Worm (Caenorhabditis elegans) whole organism, L2 larva: ENCODE data around the gene gly-6.
A peak's percentile ranks its signal among the peaks of the same experiment; 100 is the strongest.

Experiments used
- F13H6.1 ChIP-seq: sonication (generic microtip); optimal IDR thresholded peaks from 2 replicates; lab custom pipeline; 2016; ENCODE audit warnings: missing genetic modification characterization, missing compliant biosample characterization
- ama-1 ChIP-seq: fragments of 150-350 bp; optimal IDR thresholded peaks from 2 replicates; lab custom pipeline; 2018; ENCODE audit warnings: inconsistent platforms
- blmp-1 ChIP-seq: sonication (generic microtip); optimal IDR thresholded peaks from 2 replicates; lab custom pipeline; 2017; ENCODE audit warnings: missing genetic modification characterization, mild to moderate bottlenecking, missing compliant biosample characterization, antibody characterized with exemption, moderate library complexity; ENCODE audit not compliant: insufficient read depth
- ceh-16 ChIP-seq: fragments of 150-350 bp; optimal IDR thresholded peaks from 2 replicates; lab custom pipeline; 2014; ENCODE audit warnings: missing biosample characterization, missing genetic modification characterization
- egl-27 ChIP-seq: sonication (generic microtip); optimal IDR thresholded peaks from 3 replicates; lab custom pipeline; 2017; ENCODE audit warnings: missing biosample characterization, missing genetic modification reagents, missing genetic modification characterization
- elt-3 ChIP-seq: sonication (generic microtip); optimal IDR thresholded peaks from 2 replicates; lab custom pipeline; 2017; ENCODE audit warnings: missing biosample characterization, missing genetic modification characterization
- fos-1 ChIP-seq: fragments of 150-350 bp; optimal IDR thresholded peaks from 2 replicates; lab custom pipeline; 2014; ENCODE audit warnings: missing biosample characterization, missing genetic modification characterization
- lin-11 ChIP-seq: fragments of 150-350 bp; sonication (generic microtip); optimal IDR thresholded peaks from 2 replicates; lab custom pipeline; 2014; ENCODE audit warnings: missing biosample characterization, missing genetic modification characterization, inconsistent platforms, mixed read lengths
- lin-39 ChIP-seq: fragments of 150-350 bp; optimal IDR thresholded peaks from 2 replicates; lab custom pipeline; 2014; ENCODE audit warnings: missing biosample characterization, missing genetic modification reagents, missing genetic modification characterization
- lsy-2 ChIP-seq, 2 experiments: fragments of 150-350 bp in 1 of 2; sonication (generic microtip) in 1 of 2; optimal IDR thresholded peaks; 2 replicates each; lab custom pipeline; 2014 to 2017; ENCODE audit warnings: missing biosample characterization in 2 of 2, missing genetic modification characterization in 2 of 2
- mab-5 ChIP-seq: fragments of 150-350 bp; optimal IDR thresholded peaks from 2 replicates; lab custom pipeline; 2014; ENCODE audit warnings: missing biosample characterization, missing genetic modification characterization
- mdl-1 ChIP-seq, 2 experiments: fragments of 150-350 bp in 1 of 2; sonication (generic microtip) in 1 of 2; optimal IDR thresholded peaks; 2 replicates each; lab custom pipeline; 2017; ENCODE audit warnings: missing biosample characterization in 2 of 2, missing genetic modification characterization in 2 of 2
- nhr-10 ChIP-seq: sonication (generic microtip); optimal IDR thresholded peaks from 2 replicates; lab custom pipeline; 2017; ENCODE audit warnings: missing biosample characterization, missing genetic modification characterization
- nhr-11 ChIP-seq: fragments of 150-350 bp; optimal IDR thresholded peaks from 2 replicates; lab custom pipeline; 2014; ENCODE audit warnings: missing biosample characterization, missing genetic modification characterization
- nhr-129 ChIP-seq: fragments of 150-350 bp; optimal IDR thresholded peaks from 2 replicates; lab custom pipeline; 2014; ENCODE audit warnings: missing biosample characterization, missing genetic modification characterization
- nhr-21 ChIP-seq: fragments of 150-350 bp; optimal IDR thresholded peaks from 2 replicates; lab custom pipeline; 2014; ENCODE audit warnings: missing biosample characterization, missing genetic modification characterization
- nhr-23 ChIP-seq: fragments of 150-350 bp; optimal IDR thresholded peaks from 2 replicates; lab custom pipeline; 2014; ENCODE audit warnings: missing biosample characterization, missing genetic modification reagents, missing genetic modification characterization
- nhr-6 ChIP-seq: fragments of 150-350 bp; optimal IDR thresholded peaks from 2 replicates; lab custom pipeline; 2014; ENCODE audit warnings: missing biosample characterization, missing genetic modification characterization
- nhr-77 ChIP-seq: fragments of 150-350 bp; optimal IDR thresholded peaks from 2 replicates; lab custom pipeline; 2014; ENCODE audit warnings: missing biosample characterization, missing genetic modification characterization
- peb-1 ChIP-seq: fragments of 150-350 bp; optimal IDR thresholded peaks from 2 replicates; lab custom pipeline; 2014; ENCODE audit warnings: missing biosample characterization, missing genetic modification characterization
- sem-4 ChIP-seq: fragments of 150-350 bp; optimal IDR thresholded peaks from 2 replicates; lab custom pipeline; 2014; ENCODE audit warnings: missing biosample characterization, missing genetic modification reagents, missing genetic modification characterization
- skn-1 ChIP-seq: sonication (generic microtip); optimal IDR thresholded peaks from 2 replicates; lab custom pipeline; 2017; ENCODE audit warnings: missing biosample characterization, missing genetic modification characterization
- sma-3 ChIP-seq: sonication (generic microtip); optimal IDR thresholded peaks from 2 replicates; lab custom pipeline; 2016; ENCODE audit warnings: missing genetic modification reagents, missing genetic modification characterization, missing compliant biosample characterization
- sma-9 ChIP-seq, 2 experiments: fragments of 150-350 bp in 1 of 2; sonication (generic microtip) in 1 of 2; optimal IDR thresholded peaks; 2 replicates each; lab custom pipeline; 2014 to 2016; ENCODE audit warnings: missing genetic modification characterization in 2 of 2, mild to moderate bottlenecking in 1 of 2, missing biosample characterization in 1 of 2, missing compliant biosample characterization in 1 of 2, missing genetic modification reagents in 1 of 2, moderate library complexity in 1 of 2
- snpc-4 ChIP-seq: fragments of 150-350 bp; optimal IDR thresholded peaks from 2 replicates; lab custom pipeline; 2014; ENCODE audit warnings: missing biosample characterization, missing genetic modification characterization
- unc-55 ChIP-seq: fragments of 150-350 bp; sonication (generic microtip); optimal IDR thresholded peaks from 3 replicates; lab custom pipeline; 2014; ENCODE audit warnings: missing biosample characterization, missing genetic modification reagents, missing genetic modification characterization
- unc-62 ChIP-seq: fragments of 150-350 bp; optimal IDR thresholded peaks from 2 replicates; lab custom pipeline; 2014; ENCODE audit warnings: missing biosample characterization, missing genetic modification reagents, missing genetic modification characterization
- zag-1 ChIP-seq: fragments of 150-350 bp; optimal IDR thresholded peaks from 2 replicates; lab custom pipeline; 2014; ENCODE audit warnings: missing biosample characterization, missing genetic modification characterization
- ztf-1 ChIP-seq: fragments of 200-800 bp; sonication (Bioruptor generic); conservative IDR thresholded peaks from 2 replicates; pipeline ENCODE4 v1.3.6; 2022; ENCODE audit warnings: missing genetic modification characterization, missing compliant biosample characterization
- ztf-4 ChIP-seq: fragments of 150-350 bp; optimal IDR thresholded peaks from 2 replicates; lab custom pipeline; 2014; ENCODE audit warnings: missing biosample characterization, missing genetic modification characterization

Gene gly-6

ce11 chrIII:4359900-4360299 lies 28.9 kb upstream of the gly-6 start:
- TF ChIP-seq ztf-1 (no peak), zag-1 (tag; lab: Kevin White, UChicago) (no peak), nhr-10 (no peak), snpc-4 (tag; lab: Kevin White, UChicago) (no peak), lin-39 (tag; lab: Kevin White, UChicago) (no peak), blmp-1 (no peak), ceh-16 (tag; lab: Kevin White, UChicago) (no peak), unc-62 (GFP tag; lab: Kevin White, UChicago) (no peak), nhr-21 (tag; lab: Kevin White, UChicago) (no peak), nhr-6 (tag; lab: Kevin White, UChicago) (no peak), nhr-11 (tag; lab: Kevin White, UChicago) (no peak), skn-1 (tag; lab: Kevin White, UChicago) (no peak)
- TF ChIP-seq, all 48 proteins: peak for 0

ce11 chrIII:4359208-4359607 lies 28.2 kb upstream of the gly-6 start:
- no peak for TF ChIP-seq peb-1 (tag; lab: Kevin White, UChicago)
- peak in 1 of 2 experiments; percentile 2 for TF ChIP-seq lsy-2 (tag; optimal IDR thresholded peaks at IDR 0.05; lab: Kevin White, UChicago)
- TF ChIP-seq, all 48 proteins: peak for 1

DNA sequence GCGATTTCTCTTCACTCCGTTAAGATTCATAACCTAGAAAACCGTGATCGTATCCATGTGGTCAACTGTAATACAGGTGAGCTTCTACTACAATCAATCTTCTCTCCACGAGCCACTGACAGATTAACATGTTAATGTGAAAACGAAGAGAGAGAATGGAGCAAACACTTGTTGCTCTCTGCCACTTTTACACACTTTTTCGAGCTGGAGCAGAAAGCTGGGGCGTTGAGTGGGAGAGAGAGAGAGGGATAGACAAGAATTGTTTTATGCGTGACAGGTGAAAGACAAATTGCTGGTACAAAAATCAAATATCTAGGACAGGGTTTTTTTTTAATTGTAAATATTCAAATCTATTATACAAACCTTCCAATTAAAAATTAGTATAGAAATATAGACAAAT lies 27.3 kb upstream of the gly-6 start:
- peak; percentile 49 for TF ChIP-seq mab-5
- peak in 1 of 2 experiments; percentile 15 for TF ChIP-seq lsy-2 (tag; optimal IDR thresholded peaks at IDR 0.05; lab: Kevin White, UChicago)
- TF ChIP-seq F13H6.1 (tag; lab: Kevin White, UChicago): peak; percentile 45
- no peak for TF ChIP-seq sma-3 (GFP tag; lab: Kevin White, UChicago)
- TF ChIP-seq nhr-21 (tag; lab: Kevin White, UChicago): no peak
- peak; percentile 3 for TF ChIP-seq sma-9 (GFP tag; optimal IDR thresholded peaks at IDR 0.05; lab: Kevin White, UChicago)
- TF ChIP-seq sma-9 (tag; optimal IDR thresholded peaks at IDR 0.05; lab: Kevin White, UChicago): no peak

DNA sequence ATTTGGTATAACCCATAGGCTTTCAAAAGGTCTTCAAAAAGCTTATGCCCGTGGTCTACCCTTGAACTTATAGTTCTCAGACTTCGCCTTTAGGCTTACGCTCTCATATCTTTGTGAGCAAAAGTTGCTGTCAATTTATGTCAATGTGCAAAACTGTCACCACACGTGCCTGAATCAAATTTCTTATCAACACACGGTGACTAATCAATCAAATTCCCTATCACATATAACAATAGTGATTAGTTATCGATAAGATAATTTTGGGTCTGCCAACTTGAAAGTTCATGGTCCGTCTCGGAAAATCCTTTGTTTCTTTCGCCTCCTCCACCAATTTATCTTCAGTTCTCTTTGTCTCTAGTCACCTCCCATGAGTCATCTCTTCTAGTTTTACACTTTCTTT lies 26.4 kb upstream of the gly-6 start:
- peak; percentile 22 for TF ChIP-seq nhr-129 (tag; lab: Kevin White, UChicago)
- TF ChIP-seq fos-1 (tag; lab: Kevin White, UChicago): peak; percentile 78
- no peak for TF ChIP-seq unc-55 (GFP tag; lab: Kevin White, UChicago)
- TF ChIP-seq, all 48 proteins: peak for 2

ce11 chrIII:4356384-4356783 lies 25.4 kb upstream of the gly-6 start, which contains the start of gene mnp-1:
Gene mnp-1, plus strand, starts transcription at chrIII:4356594.
- TF ChIP-seq nhr-77 (tag; lab: Kevin White, UChicago): no peak
- TF ChIP-seq nhr-23: no peak
- TF ChIP-seq ceh-16 (tag; lab: Kevin White, UChicago): no peak
- no peak for TF ChIP-seq nhr-129 (tag; lab: Kevin White, UChicago)
- no peak for TF ChIP-seq egl-27 (tag; lab: Kevin White, UChicago)
- no peak for TF ChIP-seq lin-11
- TF ChIP-seq sma-3 (GFP tag; lab: Kevin White, UChicago): no peak
- TF ChIP-seq nhr-21 (tag; lab: Kevin White, UChicago): no peak
- no peak for TF ChIP-seq F13H6.1 (tag; lab: Kevin White, UChicago)
- no peak for TF ChIP-seq mdl-1 (tag; optimal IDR thresholded peaks at IDR 0.05; lab: Kevin White, UChicago)
- no peak for TF ChIP-seq ztf-1
- no peak for TF ChIP-seq sem-4
- TF ChIP-seq skn-1 (tag; lab: Kevin White, UChicago): no peak
- TF ChIP-seq ama-1 (lab: Kevin White, UChicago): no peak
- no peak for TF ChIP-seq lsy-2 (tag; optimal IDR thresholded peaks at IDR 0.05; lab: Kevin White, UChicago)
- TF ChIP-seq elt-3 (tag; lab: Kevin White, UChicago): no peak

- no peak for TF ChIP-seq sem-4
- TF ChIP-seq zag-1 (tag; lab: Kevin White, UChicago): no peak
- TF ChIP-seq sma-3 (GFP tag; lab: Kevin White, UChicago): no peak
- no peak for TF ChIP-seq unc-55 (GFP tag; lab: Kevin White, UChicago)
- TF ChIP-seq snpc-4 (tag; lab: Kevin White, UChicago): no peak
- no peak for TF ChIP-seq fos-1 (tag; lab: Kevin White, UChicago)
- no peak for TF ChIP-seq ztf-4 (tag; lab: Kevin White, UChicago)
- no peak for TF ChIP-seq nhr-6 (tag; lab: Kevin White, UChicago)
These were observed 18.8 kb upstream of the gly-6 start, which contains the start of gene B0285.6 for ce11 chrIII:4349799-4350198. Gene B0285.6, plus strand, starts transcription at chrIII:4350099.
